Worm (Caenorhabditis elegans) whole organism, young adult: ENCODE data around the gene Y65A5A.1.

ENCODE experiments used
- B0019.2 ChIP-seq: fragments of 200-800 bp; sonication (Bioruptor generic); conservative IDR thresholded peaks from 2 replicates; pipeline ENCODE4 v1.3.6; 2022; ENCODE audit warnings: missing genetic modification reagents, missing genetic modification characterization, missing compliant biosample characterization
- B0035.1 ChIP-seq: sonication (generic microtip); optimal IDR thresholded peaks from 2 replicates; lab custom pipeline; 2016; ENCODE audit warnings: missing genetic modification characterization, mild to moderate bottlenecking, missing compliant biosample characterization, missing genotype, missing genetic modification reagents
- B0336.3 ChIP-seq: fragments of 200-800 bp; sonication (Bioruptor generic); IDR thresholded peaks from 2 replicates; pipeline ENCODE4 v1.3.6; 2022; ENCODE audit warnings: missing genetic modification characterization, missing compliant biosample characterization
- C17E4.6 ChIP-seq: fragments of 200-800 bp; sonication (Bioruptor generic); IDR thresholded peaks from 2 replicates; pipeline ENCODE4 v1.3.6; 2022; ENCODE audit warnings: missing genetic modification reagents, missing genetic modification characterization, missing compliant biosample characterization
- D2030.7 ChIP-seq: fragments of 200-800 bp; sonication (Bioruptor generic); IDR thresholded peaks from 2 replicates; pipeline ENCODE4 v1.3.6; 2022; ENCODE audit warnings: missing genetic modification reagents, missing genetic modification characterization, missing compliant biosample characterization
- F10E7.11 ChIP-seq: sonication (generic microtip); optimal IDR thresholded peaks from 2 replicates; lab custom pipeline; 2017; ENCODE audit warnings: mild to moderate bottlenecking, missing genetic modification characterization, moderate library complexity, missing compliant biosample characterization
- F33H1.4 ChIP-seq: fragments of 200-800 bp; sonication (Bioruptor generic); IDR thresholded peaks from 2 replicates; pipeline ENCODE4 v1.3.6; 2022; ENCODE audit warnings: missing genetic modification reagents, missing genetic modification characterization, missing compliant biosample characterization
- F37B4.10 ChIP-seq: fragments of 200-800 bp; sonication (Bioruptor generic); IDR thresholded peaks from 2 replicates; pipeline ENCODE4 v1.3.6; 2022; ENCODE audit warnings: missing genetic modification characterization, missing compliant biosample characterization
- F52B5.7 ChIP-seq: sonication (generic microtip); optimal IDR thresholded peaks from 2 replicates; lab custom pipeline; 2016; ENCODE audit warnings: mild to moderate bottlenecking, missing genetic modification characterization, missing compliant biosample characterization
- F55B11.4 ChIP-seq: sonication (generic microtip); optimal IDR thresholded peaks from 2 replicates; lab custom pipeline; 2016; ENCODE audit warnings: missing compliant biosample characterization, missing genetic modification characterization, borderline replicate concordance; ENCODE audit not compliant: insufficient read depth
- F57C9.4 ChIP-seq: sonication (generic microtip); optimal IDR thresholded peaks from 2 replicates; lab custom pipeline; 2017; ENCODE audit warnings: mild to moderate bottlenecking, missing genetic modification characterization, missing compliant biosample characterization
- K12H6.12 ChIP-seq: fragments of 200-800 bp; sonication (Bioruptor generic); optimal IDR thresholded peaks from 2 replicates; lab custom pipeline; 2018; ENCODE audit warnings: mild to moderate bottlenecking, missing genetic modification characterization, missing compliant biosample characterization
- Y53F4B.3 ChIP-seq: fragments of 200-800 bp; sonication (Bioruptor generic); IDR thresholded peaks from 2 replicates; pipeline ENCODE4 v1.3.6; 2022; ENCODE audit warnings: missing genetic modification reagents, missing genetic modification characterization, missing compliant biosample characterization
- Y67H2A.10 ChIP-seq: fragments of 200-800 bp; sonication (Bioruptor generic); conservative IDR thresholded peaks from 2 replicates; pipeline ENCODE4 v1.3.6; 2022; ENCODE audit warnings: missing genetic modification reagents, missing genetic modification characterization, missing compliant biosample characterization
- Y95B8A.8 ChIP-seq: fragments of 200-800 bp; sonication (Bioruptor generic); IDR thresholded peaks from 2 replicates; pipeline ENCODE4 v1.3.6; 2022; ENCODE audit warnings: missing genetic modification reagents, missing genetic modification characterization, missing compliant biosample characterization
- aptf-3 ChIP-seq: fragments of 200-800 bp; sonication (Bioruptor generic); IDR thresholded peaks from 2 replicates; pipeline ENCODE4 v1.3.6; 2022; ENCODE audit warnings: missing genetic modification characterization, missing compliant biosample characterization
- attf-3 ChIP-seq: fragments of 200-800 bp; sonication (Bioruptor generic); conservative IDR thresholded peaks from 2 replicates; pipeline ENCODE4 v1.3.6; 2022; ENCODE audit warnings: missing genetic modification reagents, missing genetic modification characterization, missing compliant biosample characterization
- bed-1 ChIP-seq: fragments of 200-800 bp; sonication (Bioruptor generic); IDR thresholded peaks from 2 replicates; pipeline ENCODE4 v1.3.6; 2022; ENCODE audit warnings: missing genetic modification reagents, missing genetic modification characterization, missing compliant biosample characterization
- bed-2 ChIP-seq: fragments of 200-800 bp; sonication (Bioruptor generic); IDR thresholded peaks from 2 replicates; pipeline ENCODE4 v1.3.6; 2022; ENCODE audit warnings: missing genetic modification reagents, missing genetic modification characterization, missing compliant biosample characterization
- ceh-100 ChIP-seq: fragments of 200-800 bp; sonication (Bioruptor generic); IDR thresholded peaks from 2 replicates; pipeline ENCODE4 v1.3.6; 2022; ENCODE audit warnings: missing genetic modification reagents, missing genetic modification characterization, missing compliant biosample characterization
- egl-18 ChIP-seq: fragments of 200-800 bp; sonication (Bioruptor generic); IDR thresholded peaks from 2 replicates; pipeline ENCODE4 v1.3.6; 2022; ENCODE audit warnings: missing genetic modification reagents, missing genetic modification characterization, missing compliant biosample characterization
- egl-44 ChIP-seq: fragments of 200-800 bp; sonication (Bioruptor generic); IDR thresholded peaks from 2 replicates; pipeline ENCODE4 v1.3.6; 2022; ENCODE audit warnings: missing genetic modification reagents, missing genetic modification characterization, missing compliant biosample characterization
- hlh-12 ChIP-seq: sonication (generic microtip); optimal IDR thresholded peaks from 2 replicates; lab custom pipeline; 2016; ENCODE audit warnings: missing genetic modification characterization, missing compliant biosample characterization
- hrde-1 ChIP-seq: sonication (generic microtip); optimal IDR thresholded peaks from 2 replicates; lab custom pipeline; 2016; ENCODE audit warnings: missing genetic modification characterization, mild to moderate bottlenecking, missing compliant biosample characterization, moderate library complexity, missing genotype, missing genetic modification reagents, borderline replicate concordance
- let-526 ChIP-seq: fragments of 200-800 bp; sonication (Bioruptor generic); IDR thresholded peaks from 2 replicates; pipeline ENCODE4 v1.3.6; 2022; ENCODE audit warnings: missing genetic modification reagents, missing genetic modification characterization, missing compliant biosample characterization
- let-607 ChIP-seq, 2 experiments: fragments of 200-800 bp in 1 of 2; sonication (Bioruptor generic) in 1 of 2; sonication (generic microtip) in 1 of 2; optimal IDR thresholded peaks; 2 replicates each; lab custom pipeline; 2016 to 2018; ENCODE audit warnings: mild to moderate bottlenecking in 2 of 2, missing compliant biosample characterization in 2 of 2, missing genetic modification characterization in 2 of 2, moderate library complexity in 2 of 2, missing genotype in 1 of 2
- lin-35 ChIP-seq, 3 experiments: fragments of 150-350 bp in 2 of 3; sonication (generic microtip) in 1 of 3; optimal IDR thresholded peaks; 2 replicates each; lab custom pipeline; 2014 to 2018; ENCODE audit warnings: missing biosample characterization in 3 of 3, missing genetic modification characterization in 3 of 3, missing genetic modification reagents in 3 of 3
- lin-40 ChIP-seq: sonication (generic microtip); optimal IDR thresholded peaks from 2 replicates; lab custom pipeline; 2016; ENCODE audit warnings: missing genetic modification characterization, mild to moderate bottlenecking, missing compliant biosample characterization, missing genotype, missing genetic modification reagents
- lir-1 ChIP-seq: fragments of 200-800 bp; sonication (Bioruptor generic); conservative IDR thresholded peaks from 2 replicates; pipeline ENCODE4 v1.3.6; 2022; ENCODE audit warnings: missing genetic modification reagents, missing genetic modification characterization, missing compliant biosample characterization
- madf-10 ChIP-seq: sonication (generic microtip); optimal IDR thresholded peaks from 2 replicates; lab custom pipeline; 2016; ENCODE audit warnings: mild to moderate bottlenecking, missing genetic modification characterization, missing compliant biosample characterization
- mcd-1 ChIP-seq: fragments of 200-800 bp; sonication (Bioruptor generic); IDR thresholded peaks from 2 replicates; pipeline ENCODE4 v1.3.6; 2022; ENCODE audit warnings: missing genetic modification reagents, missing genetic modification characterization, missing compliant biosample characterization
- mel-28 ChIP-seq: sonication (generic microtip); optimal IDR thresholded peaks from 2 replicates; lab custom pipeline; 2016; ENCODE audit warnings: borderline replicate concordance, mild to moderate bottlenecking, missing genetic modification characterization, missing compliant biosample characterization
- nhr-179 ChIP-seq: sonication (generic microtip); optimal IDR thresholded peaks from 2 replicates; lab custom pipeline; 2016; ENCODE audit warnings: mild to moderate bottlenecking, missing genetic modification characterization, missing compliant biosample characterization
- nhr-80 ChIP-seq: sonication (generic microtip); optimal IDR thresholded peaks from 2 replicates; lab custom pipeline; 2016; ENCODE audit warnings: missing genetic modification characterization, missing compliant biosample characterization
- pha-4 ChIP-seq: fragments of 150-350 bp; sonication (generic microtip); optimal IDR thresholded peaks from 2 replicates; lab custom pipeline; 2014; ENCODE audit warnings: missing biosample characterization, missing genetic modification reagents, missing genetic modification characterization
- rec-8 ChIP-seq, 2 experiments: sonication (generic microtip); optimal IDR thresholded peaks; 2 replicates each; lab custom pipeline; 2016; ENCODE audit warnings: mild to moderate bottlenecking in 2 of 2, missing genetic modification characterization in 2 of 2, missing genetic modification reagents in 2 of 2, missing genotype in 2 of 2, missing biosample characterization in 1 of 2, missing compliant biosample characterization in 1 of 2, moderate library complexity in 1 of 2
- repo-1 ChIP-seq: sonication (generic microtip); optimal IDR thresholded peaks from 2 replicates; lab custom pipeline; 2017; ENCODE audit warnings: mild to moderate bottlenecking, missing genetic modification characterization, missing compliant biosample characterization
- sdz-38 ChIP-seq: sonication (generic microtip); optimal IDR thresholded peaks from 2 replicates; lab custom pipeline; 2016; ENCODE audit warnings: missing genotype, missing genetic modification characterization, missing compliant biosample characterization
- somi-1 ChIP-seq: fragments of 200-800 bp; sonication (Bioruptor generic); optimal IDR thresholded peaks from 2 replicates; lab custom pipeline; 2018; ENCODE audit warnings: mild to moderate bottlenecking, missing genetic modification characterization, missing compliant biosample characterization
- tbp1 ChIP-seq: fragments of 200-800 bp; sonication (Bioruptor generic); optimal IDR thresholded peaks from 2 replicates; lab custom pipeline; 2018; ENCODE audit warnings: mild to moderate bottlenecking, missing genetic modification characterization, missing compliant biosample characterization
- tlf-1 ChIP-seq: fragments of 200-800 bp; sonication (Bioruptor generic); optimal IDR thresholded peaks from 2 replicates; lab custom pipeline; 2018; ENCODE audit warnings: mild to moderate bottlenecking, missing genetic modification characterization, missing compliant biosample characterization
- unc-130 ChIP-seq: sonication (generic microtip); optimal IDR thresholded peaks from 2 replicates; lab custom pipeline; 2016; ENCODE audit warnings: missing genetic modification reagents, missing genetic modification characterization, missing compliant biosample characterization
- unc-62 ChIP-seq: fragments of 150-350 bp; optimal IDR thresholded peaks from 2 replicates; lab custom pipeline; 2014; ENCODE audit warnings: missing biosample characterization, missing genetic modification reagents, missing genetic modification characterization
- zfh-2 ChIP-seq: fragments of 200-800 bp; sonication (Bioruptor generic); conservative IDR thresholded peaks from 2 replicates; pipeline ENCODE4 v1.3.6; 2022; ENCODE audit warnings: missing genetic modification reagents, missing genetic modification characterization, missing compliant biosample characterization
- ztf-25 ChIP-seq: fragments of 200-800 bp; sonication (Bioruptor generic); IDR thresholded peaks from 2 replicates; pipeline ENCODE4 v1.3.6; 2022; ENCODE audit warnings: missing genetic modification reagents, missing genetic modification characterization, missing compliant biosample characterization
- ztf-26 ChIP-seq: sonication (generic microtip); optimal IDR thresholded peaks from 2 replicates; lab custom pipeline; 2017; ENCODE audit warnings: missing genetic modification characterization, missing compliant biosample characterization
- ztf-6 ChIP-seq: fragments of 200-800 bp; sonication (Bioruptor generic); IDR thresholded peaks from 2 replicates; pipeline ENCODE4 v1.3.6; 2022; ENCODE audit warnings: missing genetic modification reagents, missing genetic modification characterization, missing compliant biosample characterization

Y65A5A.1 gene

DNA sequence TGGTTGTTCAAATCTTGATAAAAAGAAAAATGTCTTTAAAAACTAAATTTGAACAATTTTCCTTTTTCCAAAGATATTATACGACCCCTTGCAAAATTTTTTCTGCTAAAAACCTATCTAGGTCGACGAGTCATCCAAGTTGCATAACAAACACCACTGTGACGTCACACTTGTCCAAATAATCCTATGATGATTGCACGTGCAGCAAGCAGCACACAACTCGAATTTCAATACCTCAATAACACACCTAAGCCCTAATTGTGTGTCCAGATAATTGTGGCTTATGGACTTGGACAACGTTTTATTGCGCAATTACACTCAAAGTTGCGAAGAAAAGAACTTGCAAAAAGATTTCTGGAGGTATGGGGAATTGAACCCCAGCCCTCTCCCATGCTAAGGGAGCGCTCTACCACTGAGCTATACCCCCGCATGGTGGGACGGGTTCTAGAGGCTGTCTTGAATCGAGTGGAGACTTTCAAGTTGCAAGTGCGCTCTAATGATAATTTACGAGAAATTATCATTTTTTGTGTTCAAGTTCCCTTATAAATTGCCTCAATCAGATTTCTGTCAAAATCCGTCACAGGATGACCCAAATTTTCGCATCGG is 10.7 kb downstream of the Y65A5A.1 start (continued):
- peak; percentile 46 for TF ChIP-seq K12H6.12 (tag; lab: Kevin White, UChicago)
- TF ChIP-seq let-607 (tag; optimal IDR thresholded peaks at IDR 0.05; lab: Kevin White, UChicago) = peak in 1 of 2 experiments; percentile 45
- TF ChIP-seq ztf-26 (tag; lab: Kevin White, UChicago) = peak; percentile 58
- TF ChIP-seq mel-28 (tag; lab: Kevin White, UChicago) = no peak
- TF ChIP-seq Y95B8A.8 (GFP tag; lab: Robert Waterston, UW) = no peak
- TF ChIP-seq let-526 = no peak; the same call in 1 of the 2 replicates
- TF ChIP-seq ceh-100 (GFP tag; lab: Robert Waterston, UW) = peak; percentile 66
- TF ChIP-seq egl-18 (GFP tag; lab: Robert Waterston, UW) = no peak
- TF ChIP-seq F10E7.11 (tag; lab: Kevin White, UChicago) = no peak
- no peak for TF ChIP-seq unc-62 (GFP tag; lab: Kevin White, UChicago)
- no peak; the same call in 1 of the 2 replicates for TF ChIP-seq C17E4.6 (GFP tag; lab: Robert Waterston, UW)
- TF ChIP-seq bed-1 (GFP tag; lab: Robert Waterston, UW) = 0 out of 2 replicates have a peak, but pooled peaks have one; percentile 49
- TF ChIP-seq tlf-1 (GFP tag; lab: Kevin White, UChicago) = peak; percentile 28
- TF ChIP-seq ztf-25 = no peak
- TF ChIP-seq somi-1 (GFP tag; lab: Kevin White, UChicago) = peak; percentile 29
- peak; percentile 99 for TF ChIP-seq mcd-1 (GFP tag; lab: Robert Waterston, UW)
- peak; percentile 29 to 54 for TF ChIP-seq rec-8 (tag; optimal IDR thresholded peaks at IDR 0.05; lab: Kevin White, UChicago)
- TF ChIP-seq madf-10 (tag; lab: Kevin White, UChicago) = peak; percentile 62
- TF ChIP-seq nhr-179 (tag; lab: Kevin White, UChicago) = no peak
- no peak for TF ChIP-seq F55B11.4
- TF ChIP-seq hlh-12 (tag; lab: Kevin White, UChicago) = peak; percentile 15
- TF ChIP-seq sdz-38 = no peak
- peak; percentile 82; the same call in 1 of the 2 replicates for TF ChIP-seq aptf-3
- TF ChIP-seq unc-130 = peak; percentile 9
- TF ChIP-seq B0019.2 (GFP tag; lab: Robert Waterston, UW) = peak; percentile 39; the same call in 1 of the 2 replicates
- peak; percentile 81 for TF ChIP-seq D2030.7
- TF ChIP-seq F52B5.7 (tag; lab: Kevin White, UChicago) = peak; percentile 67
- peak; percentile 87 for TF ChIP-seq B0336.3 (GFP tag; lab: Robert Waterston, UW)
- TF ChIP-seq attf-3 (GFP tag; lab: Robert Waterston, UW) = peak; percentile 50; the same call in 1 of the 2 replicates
- TF ChIP-seq lin-40 = peak; percentile 81
- TF ChIP-seq repo-1 (tag; lab: Kevin White, UChicago) = peak; percentile 65
- 0 out of 2 replicates have a peak, but pooled peaks have one; percentile 66 for TF ChIP-seq ztf-6 (GFP tag; lab: Robert Waterston, UW)
- peak; percentile 48 for TF ChIP-seq hrde-1 (tag; lab: Kevin White, UChicago)
- TF ChIP-seq nhr-80 (tag; lab: Kevin White, UChicago) = peak; percentile 38
- TF ChIP-seq egl-44 (GFP tag; lab: Robert Waterston, UW) = 0 out of 2 replicates have a peak, but pooled peaks have one; percentile 70
- TF ChIP-seq F33H1.4 (GFP tag; lab: Robert Waterston, UW) = peak; percentile 39; the same call in 1 of the 2 replicates
- TF ChIP-seq lir-1 (GFP tag; lab: Robert Waterston, UW) = peak; percentile 79
- TF ChIP-seq tbp1 (GFP tag; lab: Kevin White, UChicago) = peak; percentile 94
- no peak for TF ChIP-seq Y67H2A.10 (GFP tag; lab: Robert Waterston, UW)
- TF ChIP-seq B0035.1 (tag; lab: Kevin White, UChicago) = peak; percentile 58
- TF ChIP-seq lin-35 (GFP tag; optimal IDR thresholded peaks at IDR 0.05; lab: Kevin White, UChicago) = peak in 1 of 3 experiments; percentile 70
- no peak for TF ChIP-seq pha-4 (tag; lab: Kevin White, UChicago)
- TF ChIP-seq F37B4.10 (GFP tag; lab: Robert Waterston, UW) = no peak
- TF ChIP-seq F57C9.4 = no peak
- peak; percentile 45; the same call in 1 of the 2 replicates for TF ChIP-seq Y53F4B.3
- TF ChIP-seq bed-2 (GFP tag; lab: Robert Waterston, UW) = no peak
- peak; percentile 52; the same call in 1 of the 2 replicates for TF ChIP-seq zfh-2
